Worm (Caenorhabditis elegans) whole organism, L1 larva: Measurements from ENCODE around the gene Y57G11C.23.
A peak's percentile ranks its signal among the peaks of the same experiment; 100 is the strongest.

Source experiments
- C16A3.4 ChIP-seq: fragments of 150-350 bp; optimal IDR thresholded peaks from 2 replicates; lab custom pipeline; 2014; ENCODE audit warnings: missing biosample characterization, missing genetic modification characterization
- F16B12.6 ChIP-seq: fragments of 150-350 bp; optimal IDR thresholded peaks from 2 replicates; lab custom pipeline; 2014; ENCODE audit warnings: missing biosample characterization, missing genetic modification characterization
- Y116A8C.19 ChIP-seq: sonication (generic microtip); optimal IDR thresholded peaks from 2 replicates; lab custom pipeline; 2016; ENCODE audit warnings: missing compliant biosample characterization, missing genetic modification characterization, borderline replicate concordance
- aha-1 ChIP-seq: fragments of 150-350 bp; optimal IDR thresholded peaks from 2 replicates; lab custom pipeline; 2014; ENCODE audit warnings: missing biosample characterization, missing genetic modification characterization
- blmp-1 ChIP-seq: fragments of 150-350 bp; optimal IDR thresholded peaks from 2 replicates; lab custom pipeline; 2014; ENCODE audit warnings: missing biosample characterization, missing genetic modification characterization
- ceh-63 ChIP-seq: fragments of 200-800 bp; sonication (Bioruptor generic); optimal IDR thresholded peaks from 2 replicates; lab custom pipeline; 2018; ENCODE audit warnings: mild to moderate bottlenecking, missing genetic modification characterization, missing compliant biosample characterization
- ceh-88 ChIP-seq: fragments of 200-800 bp; sonication (Bioruptor generic); IDR thresholded peaks from 2 replicates; pipeline ENCODE4 v1.3.6; 2022; ENCODE audit warnings: missing genetic modification characterization, missing compliant biosample characterization
- ceh-90 ChIP-seq: sonication (generic microtip); optimal IDR thresholded peaks from 2 replicates; lab custom pipeline; 2016; ENCODE audit warnings: missing genetic modification characterization, missing compliant biosample characterization
- ces-1 ChIP-seq: fragments of 150-350 bp; optimal IDR thresholded peaks from 2 replicates; lab custom pipeline; 2014; ENCODE audit warnings: missing biosample characterization, missing genetic modification reagents, missing genetic modification characterization
- dpl-1 ChIP-seq, 3 experiments: fragments of 150-350 bp in 2 of 3; sonication (generic microtip) in 1 of 3; optimal IDR thresholded peaks; 2 replicates each; lab custom pipeline; 2014 to 2017; ENCODE audit warnings: missing biosample characterization in 3 of 3, missing genetic modification characterization in 3 of 3, missing genetic modification reagents in 3 of 3
- dsc-1 ChIP-seq: sonication (generic microtip); optimal IDR thresholded peaks from 2 replicates; lab custom pipeline; 2016; ENCODE audit warnings: mild to moderate bottlenecking, missing genetic modification characterization, missing compliant biosample characterization
- efl-3 ChIP-seq: fragments of 200-800 bp; sonication (Bioruptor generic); optimal IDR thresholded peaks from 2 replicates; lab custom pipeline; 2018; ENCODE audit warnings: mild to moderate bottlenecking, missing genetic modification characterization, missing compliant biosample characterization
- egl-27 ChIP-seq, 2 experiments: fragments of 150-350 bp in 1 of 2; sonication (generic microtip); optimal IDR thresholded peaks; 3 replicates each; lab custom pipeline; 2017 to 2018; ENCODE audit warnings: missing biosample characterization in 2 of 2, missing genetic modification characterization in 2 of 2, missing genetic modification reagents in 2 of 2
- elt-2 ChIP-seq: sonication (generic microtip); optimal IDR thresholded peaks from 2 replicates; lab custom pipeline; 2016; ENCODE audit warnings: missing genetic modification characterization, mild to moderate bottlenecking, inconsistent platforms, missing compliant biosample characterization, missing genetic modification reagents
- fkh-10 ChIP-seq: sonication (generic microtip); optimal IDR thresholded peaks from 2 replicates; lab custom pipeline; 2017; ENCODE audit warnings: missing biosample characterization, missing genetic modification reagents, missing genetic modification characterization
- fos-1 ChIP-seq: fragments of 150-350 bp; optimal IDR thresholded peaks from 2 replicates; lab custom pipeline; 2014; ENCODE audit warnings: missing biosample characterization, missing genetic modification characterization
- hlh-17 ChIP-seq: fragments of 200-800 bp; sonication (Bioruptor generic); optimal IDR thresholded peaks from 2 replicates; lab custom pipeline; 2018; ENCODE audit warnings: missing genetic modification characterization, mild to moderate bottlenecking, missing compliant biosample characterization, moderate library complexity, borderline replicate concordance
- hpl-2 ChIP-seq: fragments of 150-350 bp; optimal IDR thresholded peaks from 2 replicates; lab custom pipeline; 2014; ENCODE audit warnings: missing biosample characterization, missing genetic modification reagents, missing genetic modification characterization
- isw-1 ChIP-seq: fragments of 200-800 bp; sonication (Bioruptor generic); IDR thresholded peaks from 2 replicates; pipeline ENCODE4 v1.3.6; 2022; ENCODE audit warnings: missing genetic modification characterization, missing compliant biosample characterization
- lin-15B ChIP-seq: fragments of 150-350 bp; sonication (generic microtip); optimal IDR thresholded peaks from 3 replicates; lab custom pipeline; 2014; ENCODE audit warnings: missing biosample characterization, missing genetic modification characterization
- lin-35 ChIP-seq, 2 experiments: fragments of 150-350 bp; optimal IDR thresholded peaks; 2 replicates each; lab custom pipeline; 2014; ENCODE audit warnings: missing biosample characterization in 2 of 2, missing genetic modification characterization in 2 of 2, missing genetic modification reagents in 2 of 2
- lin-39 ChIP-seq: fragments of 150-350 bp; optimal IDR thresholded peaks from 2 replicates; lab custom pipeline; 2014; ENCODE audit warnings: missing biosample characterization, missing genetic modification reagents, missing genetic modification characterization
- lsy-2 ChIP-seq, 2 experiments: fragments of 150-350 bp; optimal IDR thresholded peaks; 2 replicates each; lab custom pipeline; 2014; ENCODE audit warnings: missing biosample characterization in 2 of 2, missing genetic modification characterization in 2 of 2
- nhr-11 ChIP-seq: fragments of 150-350 bp; optimal IDR thresholded peaks from 2 replicates; lab custom pipeline; 2014; ENCODE audit warnings: missing biosample characterization, missing genetic modification characterization
- nhr-237 ChIP-seq: fragments of 150-350 bp; optimal IDR thresholded peaks from 2 replicates; lab custom pipeline; 2014; ENCODE audit warnings: missing biosample characterization, missing genetic modification characterization
- nhr-77 ChIP-seq: fragments of 150-350 bp; optimal IDR thresholded peaks from 2 replicates; lab custom pipeline; 2014; ENCODE audit warnings: missing biosample characterization, missing genetic modification characterization
- nhr-85 ChIP-seq: sonication (generic microtip); peaks from one replicate; lab custom pipeline; 2016; ENCODE audit warnings: missing genetic modification characterization, inconsistent platforms, missing compliant biosample characterization
- pag-3 ChIP-seq: sonication (generic microtip); optimal IDR thresholded peaks from 2 replicates; lab custom pipeline; 2017; ENCODE audit warnings: missing genetic modification characterization, mild to moderate bottlenecking, missing compliant biosample characterization, antibody characterized with exemption, borderline replicate concordance; ENCODE audit not compliant: insufficient read depth
- pqm-1 ChIP-seq: sonication (generic microtip); optimal IDR thresholded peaks from 3 replicates; lab custom pipeline; 2017; ENCODE audit warnings: missing biosample characterization, missing genetic modification characterization
- rnt-1 ChIP-seq: sonication (generic microtip); optimal IDR thresholded peaks from 2 replicates; lab custom pipeline; 2016; ENCODE audit warnings: mild to moderate bottlenecking, missing genetic modification characterization, moderate library complexity, missing compliant biosample characterization
- skn-1 ChIP-seq: fragments of 150-350 bp; optimal IDR thresholded peaks from 2 replicates; lab custom pipeline; 2014; ENCODE audit warnings: missing biosample characterization, missing genetic modification characterization
- snpc-4 ChIP-seq: fragments of 150-350 bp; optimal IDR thresholded peaks from 2 replicates; lab custom pipeline; 2014; ENCODE audit warnings: missing biosample characterization, missing genetic modification characterization
- sup-37 ChIP-seq: fragments of 200-800 bp; sonication (Bioruptor generic); optimal IDR thresholded peaks from 2 replicates; lab custom pipeline; 2018; ENCODE audit warnings: mild to moderate bottlenecking, missing genetic modification characterization, missing compliant biosample characterization
- tlp-1 ChIP-seq: fragments of 150-350 bp; optimal IDR thresholded peaks from 2 replicates; lab custom pipeline; 2014; ENCODE audit warnings: missing biosample characterization, missing genetic modification characterization
- unc-130 ChIP-seq: fragments of 150-350 bp; optimal IDR thresholded peaks from 2 replicates; lab custom pipeline; 2017; ENCODE audit warnings: missing biosample characterization, missing genetic modification characterization, inconsistent platforms
- unc-30 ChIP-seq: sonication (generic microtip); optimal IDR thresholded peaks from 2 replicates; lab custom pipeline; 2017; ENCODE audit warnings: missing biosample characterization, missing genetic modification characterization
- unc-98 ChIP-seq: fragments of 200-800 bp; sonication (Bioruptor generic); IDR thresholded peaks from 2 replicates; pipeline ENCODE4 v1.3.6; 2022; ENCODE audit warnings: missing genetic modification characterization, missing compliant biosample characterization
- xbp-1 ChIP-seq: sonication (generic microtip); optimal IDR thresholded peaks from 2 replicates; lab custom pipeline; 2016; ENCODE audit warnings: missing genetic modification characterization, missing compliant biosample characterization
- zip-4 ChIP-seq: fragments of 200-800 bp; sonication (Bioruptor generic); optimal IDR thresholded peaks from 2 replicates; lab custom pipeline; 2018; ENCODE audit warnings: mild to moderate bottlenecking, missing genetic modification characterization, moderate library complexity, missing compliant biosample characterization
- ztf-11 ChIP-seq, 2 experiments: sonication (generic microtip); optimal IDR thresholded peaks; 2 replicates each; lab custom pipeline; 2016 to 2017; ENCODE audit warnings: missing genetic modification characterization in 2 of 2, missing biosample characterization in 1 of 2, missing compliant biosample characterization in 1 of 2

The Y57G11C.23 gene

DNA sequence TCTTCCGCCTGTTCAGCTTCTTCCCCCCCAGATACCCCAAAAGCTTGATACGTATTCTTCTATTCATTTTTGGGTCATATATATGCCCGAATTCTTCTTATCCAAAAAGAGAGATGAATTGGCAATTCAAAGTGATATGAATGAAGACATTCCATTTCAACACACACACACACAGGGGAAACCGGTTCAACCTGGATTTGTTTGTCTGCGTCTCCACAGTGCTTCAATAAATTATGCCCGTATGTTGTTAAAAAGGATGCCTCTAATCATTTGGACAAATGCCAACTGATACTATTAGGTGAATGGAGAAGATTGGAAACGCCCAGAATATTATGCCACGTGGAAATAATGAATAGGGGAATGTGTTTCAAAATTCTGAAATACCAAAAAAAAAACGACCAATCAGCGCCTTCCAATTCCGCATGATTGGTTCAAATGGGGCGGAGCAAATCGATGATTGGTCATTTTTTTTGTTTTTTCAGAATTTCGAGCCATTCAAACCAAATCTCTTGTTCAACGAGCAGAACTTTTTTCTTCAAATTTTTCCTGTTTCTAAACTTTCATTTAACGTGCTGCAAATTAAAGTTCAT lies 8.3 kb upstream of the Y57G11C.23 start (continued):
- TF ChIP-seq pag-3 (tag; lab: Kevin White, UChicago) (peak; percentile 86), egl-27 (tag; optimal IDR thresholded peaks at IDR 0.05; lab: Kevin White, UChicago) (no peak), rnt-1 (tag; lab: Kevin White, UChicago) (no peak), hlh-17 (GFP tag; lab: Kevin White, UChicago) (no peak), blmp-1 (tag; lab: Kevin White, UChicago) (peak; percentile 89), aha-1 (tag; lab: Kevin White, UChicago) (no peak), ceh-90 (tag; lab: Kevin White, UChicago) (no peak), dsc-1 (no peak), nhr-237 (tag; lab: Kevin White, UChicago) (no peak), lsy-2 (tag; optimal IDR thresholded peaks at IDR 0.05; lab: Kevin White, UChicago) (peak in 1 of 2 experiments; percentile 52), efl-3 (GFP tag; lab: Kevin White, UChicago) (no peak), skn-1 (tag; lab: Kevin White, UChicago) (no peak), tlp-1 (tag; lab: Kevin White, UChicago) (no peak), dpl-1 (GFP tag; optimal IDR thresholded peaks at IDR 0.05; lab: Kevin White, UChicago) (no peak), nhr-11 (no peak), unc-130 (tag; lab: Kevin White, UChicago) (no peak), zip-4 (GFP tag; lab: Kevin White, UChicago) (no peak), xbp-1 (no peak), unc-30 (no peak), lin-39 (tag; lab: Kevin White, UChicago) (no peak), pqm-1 (tag; lab: Kevin White, UChicago) (no peak), snpc-4 (tag; lab: Kevin White, UChicago) (no peak), ceh-63 (GFP tag; lab: Kevin White, UChicago) (no peak), Y116A8C.19 (no peak), lin-35 (GFP tag; optimal IDR thresholded peaks at IDR 0.05; lab: Kevin White, UChicago) (peak in 1 of 2 experiments; percentile 41), nhr-77 (tag; lab: Kevin White, UChicago) (no peak), isw-1 (GFP tag; lab: Robert Waterston, UW) (no peak), hpl-2 (GFP tag; lab: Kevin White, UChicago) (no peak), lin-15B (tag; lab: Kevin White, UChicago) (no peak), C16A3.4 (tag; lab: Kevin White, UChicago) (no peak), nhr-85 (tag; lab: Kevin White, UChicago) (peak; percentile 87), fkh-10 (GFP tag; lab: Kevin White, UChicago) (no peak), unc-98 (GFP tag; lab: Robert Waterston, UW) (no peak), ztf-11 (tag; optimal IDR thresholded peaks at IDR 0.05; lab: Kevin White, UChicago) (no peak), ceh-88 (GFP tag; lab: Robert Waterston, UW) (no peak)

- TF ChIP-seq dpl-1 (GFP tag; optimal IDR thresholded peaks at IDR 0.05; lab: Kevin White, UChicago) (no peak), lsy-2 (tag; optimal IDR thresholded peaks at IDR 0.05; lab: Kevin White, UChicago) (no peak), elt-2 (tag; lab: Kevin White, UChicago) (no peak), lin-35 (GFP tag; optimal IDR thresholded peaks at IDR 0.05; lab: Kevin White, UChicago) (no peak), pag-3 (tag; lab: Kevin White, UChicago) (no peak), fos-1 (tag; lab: Kevin White, UChicago) (no peak), dsc-1 (no peak), F16B12.6 (tag; lab: Kevin White, UChicago) (no peak), sup-37 (no peak), ces-1 (no peak)
- TF ChIP-seq, all 84 proteins: peak for 0
Observed at ce11 chrIV:14868560-14868959, 7.0 kb upstream of the Y57G11C.23 start.
